Worm (Caenorhabditis elegans) whole organism, late embryonic: ENCODE measurements around the gene fpn-1.2.

Source experiments
- F13H6.1 ChIP-seq: sonication (generic microtip); optimal IDR thresholded peaks from 2 replicates; lab custom pipeline; 2016; ENCODE audit warnings: missing genetic modification characterization, missing compliant biosample characterization
- Y22D7AL.16 ChIP-seq: sonication (generic microtip); optimal IDR thresholded peaks from 2 replicates; lab custom pipeline; 2016; ENCODE audit warnings: missing genetic modification characterization, missing compliant biosample characterization
- ceh-30 ChIP-seq: fragments of 150-350 bp; optimal IDR thresholded peaks from 2 replicates; lab custom pipeline; 2014; ENCODE audit warnings: missing biosample characterization, missing genetic modification characterization
- ceh-48 ChIP-seq: sonication (generic microtip); optimal IDR thresholded peaks from 2 replicates; lab custom pipeline; 2016; ENCODE audit warnings: missing genetic modification characterization, inconsistent platforms, missing compliant biosample characterization
- che-1 ChIP-seq: sonication (generic microtip); optimal IDR thresholded peaks from 2 replicates; lab custom pipeline; 2016; ENCODE audit warnings: mild to moderate bottlenecking, missing genetic modification characterization, missing compliant biosample characterization
- ets-4 ChIP-seq: sonication (generic microtip); optimal IDR thresholded peaks from 2 replicates; lab custom pipeline; 2016; ENCODE audit warnings: missing genetic modification characterization, missing compliant biosample characterization
- gmeb-2 ChIP-seq: sonication (generic microtip); optimal IDR thresholded peaks from 2 replicates; lab custom pipeline; 2016; ENCODE audit warnings: missing genetic modification characterization, inconsistent platforms, missing compliant biosample characterization
- nfya-1 ChIP-seq: sonication (generic microtip); optimal IDR thresholded peaks from 2 replicates; lab custom pipeline; 2017; ENCODE audit warnings: missing genetic modification characterization, mild to moderate bottlenecking, missing compliant biosample characterization, antibody characterized with exemption, moderate library complexity
- pax-1 ChIP-seq: fragments of 150-350 bp; optimal IDR thresholded peaks from 2 replicates; lab custom pipeline; 2014; ENCODE audit warnings: missing biosample characterization, missing genetic modification characterization
- pha-4 ChIP-seq: fragments of 150-350 bp; optimal IDR thresholded peaks from 2 replicates; lab custom pipeline; 2018; ENCODE audit warnings: missing biosample characterization, missing genetic modification reagents, missing genetic modification characterization
- pqm-1 ChIP-seq: sonication (generic microtip); optimal IDR thresholded peaks from 2 replicates; lab custom pipeline; 2016; ENCODE audit warnings: missing genetic modification characterization, missing compliant biosample characterization
- pros-1 ChIP-seq: fragments of 150-350 bp; optimal IDR thresholded peaks from 2 replicates; lab custom pipeline; 2014; ENCODE audit warnings: missing biosample characterization, missing genetic modification reagents, missing genetic modification characterization

- TF ChIP-seq F13H6.1 (tag; lab: Kevin White, UChicago) (no peak), Y22D7AL.16 (tag; lab: Kevin White, UChicago) (no peak), nfya-1 (tag; lab: Kevin White, UChicago) (no peak), ceh-48 (peak; percentile 2), pax-1 (tag; lab: Kevin White, UChicago) (no peak), pha-4 (no peak), ets-4 (tag; lab: Kevin White, UChicago) (no peak), che-1 (tag; lab: Kevin White, UChicago) (no peak), gmeb-2 (tag; lab: Kevin White, UChicago) (no peak), pqm-1 (tag; lab: Kevin White, UChicago) (no peak), ceh-30 (no peak), pros-1 (tag; lab: Kevin White, UChicago) (no peak)
These were observed 8.1 kb upstream of the fpn-1.2 start for ce11 chrV:1472569-1472968.
